Fruit fly (Drosophila melanogaster) whole organism, embryonic: ENCODE measurements around the gene CG10286.

Source experiments
- Ada2b ChIP-seq: fragments of 200-800 bp; sonication (Bioruptor generic); IDR thresholded peaks from 2 replicates; pipeline ENCODE4 v1.3.6; 2022; ENCODE audit warnings: missing biosample characterization, missing genetic modification characterization
- Adf1 ChIP-seq: fragments of 200-800 bp; sonication (Bioruptor generic); IDR thresholded peaks from 2 replicates; pipeline ENCODE4 v1.3.6; 2022; ENCODE audit warnings: missing biosample characterization, missing genetic modification characterization
- Atf3 ChIP-seq: fragments of 200-800 bp; sonication (Bioruptor generic); optimal IDR thresholded peaks from 3 replicates; lab custom pipeline; 2016; ENCODE audit warnings: missing biosample characterization, missing genetic modification characterization
- Bdp1 ChIP-seq: fragments of 200-800 bp; sonication (Bioruptor generic); optimal IDR thresholded peaks from 3 replicates; lab custom pipeline; 2016; ENCODE audit warnings: missing biosample characterization, missing genetic modification characterization
- CG12942 ChIP-seq: fragments of 200-800 bp; sonication (Bioruptor generic); optimal IDR thresholded peaks from 3 replicates; lab custom pipeline; 2016; ENCODE audit warnings: missing biosample characterization, missing genetic modification characterization
- CG15479 ChIP-seq: fragments of 200-800 bp; sonication (Bioruptor generic); optimal IDR thresholded peaks from 3 replicates; lab custom pipeline; 2019; ENCODE audit warnings: missing biosample characterization, mild to moderate bottlenecking, missing genetic modification characterization, moderate library complexity
- CG15514 ChIP-seq: fragments of 200-800 bp; sonication (Bioruptor generic); optimal IDR thresholded peaks from 3 replicates; lab custom pipeline; 2017; ENCODE audit warnings: missing biosample characterization, missing genetic modification characterization, mild to moderate bottlenecking, moderate library complexity, missing genetic modification reagents
- CG1792 ChIP-seq: fragments of 200-800 bp; sonication (Bioruptor generic); optimal IDR thresholded peaks from 2 replicates; lab custom pipeline; 2016; ENCODE audit warnings: missing biosample characterization, missing genetic modification characterization
- CG18011 ChIP-seq: fragments of 200-800 bp; sonication (Bioruptor generic); optimal IDR thresholded peaks from 2 replicates; lab custom pipeline; 2017; ENCODE audit warnings: missing biosample characterization, missing genetic modification characterization, mild to moderate bottlenecking, moderate library complexity, missing genotype
- CG18262 ChIP-seq: fragments of 200-800 bp; optimal IDR thresholded peaks from 3 replicates; lab custom pipeline; 2019; ENCODE audit warnings: missing biosample characterization, mild to moderate bottlenecking, missing genetic modification characterization, moderate library complexity
- CG30020 ChIP-seq: fragments of 200-800 bp; optimal IDR thresholded peaks from 2 replicates; lab custom pipeline; 2019; ENCODE audit warnings: missing biosample characterization, mild to moderate bottlenecking, missing genetic modification characterization, moderate library complexity
- CG31224 ChIP-seq: fragments of 200-800 bp; sonication (Bioruptor generic); IDR thresholded peaks from 2 replicates; pipeline ENCODE4 v1.3.6; 2022; ENCODE audit warnings: missing biosample characterization, missing genetic modification characterization
- CG31388 ChIP-seq: fragments of 200-800 bp; sonication (Bioruptor generic); optimal IDR thresholded peaks from 2 replicates; lab custom pipeline; 2016; ENCODE audit warnings: missing biosample characterization, missing genetic modification characterization
- CG3281 ChIP-seq: fragments of 200-800 bp; sonication (Bioruptor generic); optimal IDR thresholded peaks from 3 replicates; lab custom pipeline; 2017; ENCODE audit warnings: missing biosample characterization, mild to moderate bottlenecking, missing genetic modification characterization
- CG3407 ChIP-seq: fragments of 200-800 bp; sonication (Bioruptor generic); optimal IDR thresholded peaks from 2 replicates; lab custom pipeline; 2018; ENCODE audit warnings: missing biosample characterization, mild to moderate bottlenecking, missing genetic modification characterization
- CG6791 ChIP-seq: fragments of 200-800 bp; sonication (Bioruptor generic); IDR thresholded peaks from 3 replicates; pipeline ENCODE4 v1.3.6; 2022; ENCODE audit warnings: missing biosample characterization, missing genetic modification characterization; ENCODE audit not compliant: partially characterized antibody
- CG7271 ChIP-seq: fragments of 200-800 bp; sonication (Bioruptor generic); optimal IDR thresholded peaks from 2 replicates; lab custom pipeline; 2018; ENCODE audit warnings: missing biosample characterization, mild to moderate bottlenecking, missing genetic modification characterization, moderate library complexity
- CG7839 ChIP-seq: fragments of 200-800 bp; sonication (Bioruptor generic); optimal IDR thresholded peaks from 3 replicates; lab custom pipeline; 2018; ENCODE audit warnings: missing biosample characterization, mild to moderate bottlenecking, missing genetic modification characterization, moderate library complexity
- CG8089 ChIP-seq: fragments of 200-800 bp; sonication (Bioruptor generic); optimal IDR thresholded peaks from 3 replicates; lab custom pipeline; 2016; ENCODE audit warnings: missing biosample characterization, missing genetic modification characterization
- CG8359 ChIP-seq: fragments of 200-800 bp; sonication (Bioruptor generic); optimal IDR thresholded peaks from 2 replicates; lab custom pipeline; 2017; ENCODE audit warnings: missing biosample characterization, mild to moderate bottlenecking, missing genetic modification characterization, borderline replicate concordance
- CG8388 ChIP-seq: fragments of 200-800 bp; sonication (Bioruptor generic); optimal IDR thresholded peaks from 2 replicates; lab custom pipeline; 2019; ENCODE audit warnings: missing biosample characterization, mild to moderate bottlenecking, missing genetic modification characterization, moderate library complexity
- CTCF ChIP-seq: fragments of 200-800 bp; sonication (Bioruptor generic); optimal IDR thresholded peaks from 2 replicates; lab custom pipeline; 2017; ENCODE audit warnings: missing biosample characterization, mild to moderate bottlenecking, missing genetic modification characterization, moderate library complexity
- D19B ChIP-seq: fragments of 200-800 bp; sonication (Bioruptor generic); optimal IDR thresholded peaks from 2 replicates; lab custom pipeline; 2017; ENCODE audit warnings: missing biosample characterization, mild to moderate bottlenecking, missing genetic modification characterization
- HmgZ ChIP-seq: fragments of 200-800 bp; sonication (Bioruptor generic); optimal IDR thresholded peaks from 2 replicates; lab custom pipeline; 2018; ENCODE audit warnings: missing biosample characterization, mild to moderate bottlenecking, missing genetic modification characterization
- Hr3 ChIP-seq: fragments of 200-800 bp; sonication (Bioruptor generic); optimal IDR thresholded peaks from 3 replicates; lab custom pipeline; 2016; ENCODE audit warnings: missing biosample characterization, missing genetic modification characterization
- Lim3 ChIP-seq: fragments of 200-800 bp; sonication (Bioruptor generic); IDR thresholded peaks from 2 replicates; pipeline ENCODE4 v1.3.6; 2022; ENCODE audit warnings: missing biosample characterization, missing genetic modification characterization
- Mad ChIP-seq: fragments of 200-800 bp; sonication (Bioruptor generic); optimal IDR thresholded peaks from 2 replicates; lab custom pipeline; 2016; ENCODE audit warnings: missing biosample characterization, missing genetic modification characterization
- Myb ChIP-seq: fragments of 200-800 bp; sonication (Bioruptor generic); optimal IDR thresholded peaks from 2 replicates; lab custom pipeline; 2016; ENCODE audit warnings: missing biosample characterization, missing genetic modification characterization
- Rfx ChIP-seq: fragments of 200-800 bp; sonication (Bioruptor generic); IDR thresholded peaks from 2 replicates; pipeline ENCODE4 v1.3.6; 2022; ENCODE audit warnings: missing biosample characterization, missing genetic modification characterization
- Sox102F ChIP-seq: fragments of 200-800 bp; sonication (Bioruptor generic); optimal IDR thresholded peaks from 2 replicates; lab custom pipeline; 2018; ENCODE audit warnings: missing biosample characterization, mild to moderate bottlenecking, missing genetic modification characterization, moderate library complexity
- Xbp1 ChIP-seq: fragments of 200-800 bp; sonication (Bioruptor generic); optimal IDR thresholded peaks from 3 replicates; lab custom pipeline; 2016; ENCODE audit warnings: missing biosample characterization, mild to moderate bottlenecking, missing genetic modification characterization
- ase ChIP-seq: fragments of 200-800 bp; sonication (Bioruptor generic); IDR thresholded peaks from 3 replicates; pipeline ENCODE4 v1.3.6; 2022; ENCODE audit warnings: missing biosample characterization, missing genetic modification characterization
- corto ChIP-seq: fragments of 200-800 bp; sonication (Bioruptor generic); optimal IDR thresholded peaks from 2 replicates; lab custom pipeline; 2016; ENCODE audit warnings: missing biosample characterization, mild to moderate bottlenecking, missing genetic modification characterization, moderate library complexity
- dmrt11E ChIP-seq: fragments of 200-800 bp; sonication (Bioruptor generic); optimal IDR thresholded peaks from 3 replicates; lab custom pipeline; 2018; ENCODE audit warnings: missing biosample characterization, mild to moderate bottlenecking, missing genetic modification characterization, moderate library complexity
- dpn ChIP-seq, 2 experiments: fragments of 200-800 bp; sonication (Bioruptor generic); optimal IDR thresholded peaks; 3 replicates each; lab custom pipeline; 2016; ENCODE audit warnings: missing biosample characterization in 2 of 2, missing genetic modification characterization in 2 of 2
- ewg ChIP-seq: fragments of 200-800 bp; sonication (Bioruptor generic); optimal IDR thresholded peaks from 3 replicates; lab custom pipeline; 2017; ENCODE audit warnings: mild to moderate bottlenecking, missing biosample characterization, missing genetic modification reagents, missing genetic modification characterization
- eyg ChIP-seq: fragments of 200-800 bp; sonication (Bioruptor generic); optimal IDR thresholded peaks from 3 replicates; lab custom pipeline; 2016; ENCODE audit warnings: missing biosample characterization, missing genetic modification characterization
- fu2 ChIP-seq: fragments of 200-800 bp; sonication (Bioruptor generic); optimal IDR thresholded peaks from 2 replicates; lab custom pipeline; 2016; ENCODE audit warnings: missing biosample characterization, missing genetic modification characterization
- gfzf ChIP-seq: fragments of 200-800 bp; sonication (Bioruptor generic); optimal IDR thresholded peaks from 2 replicates; lab custom pipeline; 2016; ENCODE audit warnings: missing biosample characterization, mild to moderate bottlenecking, missing genetic modification characterization, moderate library complexity
- hb ChIP-seq: fragments of 200-800 bp; sonication (Bioruptor generic); IDR thresholded peaks from 3 replicates; pipeline ENCODE4 v1.3.6; 2022; ENCODE audit warnings: missing biosample characterization, missing genetic modification characterization; ENCODE audit not compliant: partially characterized antibody
- lilli ChIP-seq: fragments of 200-800 bp; sonication (Bioruptor generic); optimal IDR thresholded peaks from 3 replicates; lab custom pipeline; 2016; ENCODE audit warnings: missing biosample characterization, missing genetic modification characterization
- nau ChIP-seq: fragments of 200-800 bp; sonication (Bioruptor generic); optimal IDR thresholded peaks from 3 replicates; lab custom pipeline; 2017; ENCODE audit warnings: missing biosample characterization, mild to moderate bottlenecking, missing genetic modification characterization, missing genetic modification reagents
- odd ChIP-seq: fragments of 200-800 bp; sonication (Bioruptor generic); optimal IDR thresholded peaks from 2 replicates; lab custom pipeline; 2017; ENCODE audit warnings: missing biosample characterization, mild to moderate bottlenecking, missing genetic modification characterization
- otp ChIP-seq: fragments of 200-800 bp; sonication (Bioruptor generic); IDR thresholded peaks from 3 replicates; pipeline ENCODE4, ENCODE4 v1.3.6; 2022; ENCODE audit warnings: missing biosample characterization, missing genetic modification characterization
- peb ChIP-seq: fragments of 200-800 bp; sonication (Bioruptor generic); IDR thresholded peaks from 2 replicates; pipeline ENCODE4 v1.3.6; 2022; ENCODE audit warnings: missing biosample characterization, missing genetic modification characterization
- pros ChIP-seq: fragments of 200-800 bp; sonication (Bioruptor generic); optimal IDR thresholded peaks from 3 replicates; lab custom pipeline; 2019; ENCODE audit warnings: missing biosample characterization, mild to moderate bottlenecking, missing genetic modification characterization, moderate library complexity
- schlank ChIP-seq: fragments of 200-800 bp; sonication (Bioruptor generic); optimal IDR thresholded peaks from 2 replicates; lab custom pipeline; 2018; ENCODE audit warnings: missing biosample characterization, mild to moderate bottlenecking, missing genetic modification characterization
- sr ChIP-seq: fragments of 200-800 bp; sonication (Bioruptor generic); IDR thresholded peaks from 3 replicates; pipeline ENCODE4 v1.3.6; 2022; ENCODE audit warnings: missing biosample characterization, missing genetic modification characterization
- sug ChIP-seq: fragments of 200-800 bp; optimal IDR thresholded peaks from 2 replicates; lab custom pipeline; 2019; ENCODE audit warnings: missing biosample characterization, mild to moderate bottlenecking, missing genetic modification characterization, moderate library complexity
- wek ChIP-seq: fragments of 200-800 bp; sonication (Bioruptor generic); optimal IDR thresholded peaks from 3 replicates; lab custom pipeline; 2018; ENCODE audit warnings: missing biosample characterization, mild to moderate bottlenecking, missing genetic modification characterization, moderate library complexity
- zfh1 ChIP-seq: fragments of 200-800 bp; sonication (Bioruptor generic); IDR thresholded peaks from 3 replicates; pipeline ENCODE4 v1.3.6; 2022; ENCODE audit warnings: missing biosample characterization, missing genetic modification characterization

CG10286 gene

dm6 chr3R:6368100-6368499 lies 665 bp upstream of the CG10286 start, which contains the start of gene CG42724 (continued):
- TF ChIP-seq hb (GFP tag; lab: Robert Waterston, UW) = no peak
- 0 out of 3 replicates have a peak, but pooled peaks have one; percentile 38 for TF ChIP-seq ase
- no peak for TF ChIP-seq pros (GFP tag; lab: Kevin White, UChicago)
- TF ChIP-seq CG7271 = no peak
- TF ChIP-seq CG15514 (GFP tag; lab: Kevin White, UChicago) = no peak
- TF ChIP-seq dmrt11E (tag; lab: Kevin White, UChicago) = no peak
- TF ChIP-seq sug = no peak
- TF ChIP-seq sr = no peak
- TF ChIP-seq otp (GFP tag; lab: Robert Waterston, UW) = peak; percentile 49; the same call in 1 of the 3 replicates
- TF ChIP-seq CG12942 (GFP tag; lab: Kevin White, UChicago) = peak; percentile 41
- peak; percentile 80 for TF ChIP-seq Rfx
- TF ChIP-seq CG18011 (GFP tag; lab: Kevin White, UChicago) = peak; percentile 42
- TF ChIP-seq CG18262 = no peak
- TF ChIP-seq peb (GFP tag; lab: Robert Waterston, UW) = 0 out of 2 replicates have a peak, but pooled peaks have one; percentile 8
- TF ChIP-seq Sox102F (GFP tag; lab: Kevin White, UChicago) = no peak
- peak; percentile 67 for TF ChIP-seq Xbp1 (GFP tag; lab: Kevin White, UChicago)
- TF ChIP-seq eyg (GFP tag; lab: Kevin White, UChicago) = peak; percentile 30
- TF ChIP-seq wek (GFP tag; lab: Kevin White, UChicago) = peak; percentile 30
- peak; percentile 53 for TF ChIP-seq Atf3 (GFP tag; lab: Kevin White, UChicago)
- TF ChIP-seq ewg (GFP tag; lab: Kevin White, UChicago) = no peak
- no peak for TF ChIP-seq CTCF
- TF ChIP-seq CG31224 (GFP tag; lab: Robert Waterston, UW) = 0 out of 2 replicates have a peak, but pooled peaks have one; percentile 30
- peak; percentile 46; the same call in 1 of the 3 replicates for TF ChIP-seq zfh1
- TF ChIP-seq CG6791 (GFP tag; lab: Robert Waterston, UW) = 0 out of 3 replicates have a peak, but pooled peaks have one; percentile 43
- peak; percentile 78 for TF ChIP-seq fu2 (GFP tag; lab: Kevin White, UChicago)
- TF ChIP-seq Ada2b (GFP tag; lab: Robert Waterston, UW) = peak; percentile 55
- no peak for TF ChIP-seq Adf1 (GFP tag; lab: Robert Waterston, UW)
- no peak for TF ChIP-seq nau
- TF ChIP-seq CG8388 = no peak
- TF ChIP-seq schlank = no peak
- peak; percentile 20 for TF ChIP-seq CG31388 (GFP tag; lab: Kevin White, UChicago)
- TF ChIP-seq Bdp1 = peak; percentile 49
- no peak for TF ChIP-seq CG3407 (GFP tag; lab: Kevin White, UChicago)
- no peak for TF ChIP-seq Lim3 (GFP tag; lab: Robert Waterston, UW)
- peak; percentile 66 for TF ChIP-seq Myb (GFP tag; lab: Kevin White, UChicago)
- no peak for TF ChIP-seq odd (GFP tag; lab: Kevin White, UChicago)
- TF ChIP-seq gfzf (GFP tag; lab: Kevin White, UChicago) = no peak
- peak; percentile 46 for TF ChIP-seq CG8089 (GFP tag; lab: Kevin White, UChicago)
- peak; percentile 65 for TF ChIP-seq Mad (GFP tag; lab: Kevin White, UChicago)
- TF ChIP-seq corto = no peak
- peak; percentile 73 to 77 for TF ChIP-seq dpn (GFP tag; optimal IDR thresholded peaks at IDR 0.05; lab: Kevin White, UChicago)
- no peak for TF ChIP-seq CG7839 (tag; lab: Kevin White, UChicago)
- peak; percentile 44 for TF ChIP-seq CG30020
- TF ChIP-seq CG15479 (GFP tag; lab: Kevin White, UChicago) = peak; percentile 37
- peak; percentile 47 for TF ChIP-seq Hr3 (GFP tag; lab: Kevin White, UChicago)
- peak; percentile 59 for TF ChIP-seq HmgZ
- TF ChIP-seq CG1792 (GFP tag; lab: Kevin White, UChicago) = peak; percentile 46
- TF ChIP-seq CG3281 (GFP tag; lab: Kevin White, UChicago) = no peak
- TF ChIP-seq lilli (GFP tag; lab: Kevin White, UChicago) = peak; percentile 83
- TF ChIP-seq D19B = no peak
- no peak for TF ChIP-seq CG8359 (GFP tag; lab: Kevin White, UChicago)
